Worm (Caenorhabditis elegans): ENCODE measurements around the gene F54C4.4.

ce11 chrIII:61045-61444 lies 26.1 kb downstream of the F54C4.4 start, which contains the start of gene btb-5:
- TF ChIP-seq unc-62 (GFP tag; optimal IDR thresholded peaks at IDR 0.05): no peak
- TF ChIP-seq nfyb-1 (GFP tag; IDR thresholded peaks at IDR 0.05): no peak
- TF ChIP-seq nhr-120 (GFP tag; IDR thresholded peaks at IDR 0.05): no peak
- TF ChIP-seq hlh-12 (tag; optimal IDR thresholded peaks at IDR 0.05): no peak
- TF ChIP-seq cebp-1 (GFP tag; IDR thresholded peaks at IDR 0.05): no peak
- no peak for TF ChIP-seq cebp-1 (tag; optimal IDR thresholded peaks at IDR 0.05)
- no peak for TF ChIP-seq gei-17 (GFP tag; optimal IDR thresholded peaks at IDR 0.05)
- TF ChIP-seq pha-4 (tag; optimal IDR thresholded peaks at IDR 0.05): no peak
- no peak for TF ChIP-seq nhr-90 (tag; optimal IDR thresholded peaks at IDR 0.05)
- TF ChIP-seq mcd-1 (GFP tag; IDR thresholded peaks at IDR 0.05): no peak
- TF ChIP-seq atf-7 (tag; optimal IDR thresholded peaks at IDR 0.05): no peak
- TF ChIP-seq attf-5 (GFP tag; optimal IDR thresholded peaks at IDR 0.05): no peak
